Worm (Caenorhabditis elegans): Measurements from ENCODE around the gene Y53G8AL.3.
"Not testable (repeated sequence)": the region's sequence is repeated elsewhere in the genome, so short reads cannot be mapped to it uniquely, and the experiment has no call there.

The Y53G8AL.3 gene

ce11 chrIII:3263696-3264095 is 10.8 kb upstream of the Y53G8AL.3 start:
- TF ChIP-seq isw-1 (GFP tag; IDR thresholded peaks at IDR 0.05), result no peak
- no peak for TF ChIP-seq fkh-4 (tag; optimal IDR thresholded peaks at IDR 0.05; ENCODE audit: borderline replicate concordance)
- no peak for TF ChIP-seq hlh-4 (tag; optimal IDR thresholded peaks at IDR 0.05)
- no peak for TF ChIP-seq C34B4.2 (tag; optimal IDR thresholded peaks at IDR 0.05)
- no peak for TF ChIP-seq swsn-7 (tag; optimal IDR thresholded peaks at IDR 0.05)
- no peak for TF ChIP-seq unc-98 (GFP tag; IDR thresholded peaks at IDR 0.05)
- no peak for TF ChIP-seq snpc-4 (tag; optimal IDR thresholded peaks at IDR 0.05)
- TF ChIP-seq ets-5 (GFP tag; IDR thresholded peaks at IDR 0.05), result no peak
- TF ChIP-seq elt-3 (tag; optimal IDR thresholded peaks at IDR 0.05), result no peak
- TF ChIP-seq grh-1 (GFP tag; IDR thresholded peaks at IDR 0.05), result no peak
- TF ChIP-seq ama-1 (optimal IDR thresholded peaks at IDR 0.05), result no peak
- no peak for TF ChIP-seq egl-13 (tag; optimal IDR thresholded peaks at IDR 0.05)

ce11 chrIII:3259691-3260090 is 6.7 kb upstream of the Y53G8AL.3 start, which contains the start of gene Y53G8AM.6:
Y53G8AM.6 (minus strand) TSS chrIII:3259791.
- not testable (repeated sequence) for TF ChIP-seq snpc-4, pqm-1, nhr-237 (tag; optimal IDR thresholded peaks at IDR 0.05)

- no peak for TF ChIP-seq ztf-4 (tag; optimal IDR thresholded peaks at IDR 0.05)
- no peak for TF ChIP-seq dpl-1 (GFP tag; optimal IDR thresholded peaks at IDR 0.05)
- no peak for TF ChIP-seq ceh-8 (GFP tag; optimal IDR thresholded peaks at IDR 0.05)
- TF ChIP-seq aly-2 (tag; optimal IDR thresholded peaks at IDR 0.05), result no peak
- no peak for TF ChIP-seq dsc-1 (tag; optimal IDR thresholded peaks at IDR 0.05)
- TF ChIP-seq fos-1 (tag; optimal IDR thresholded peaks at IDR 0.05), result no peak
- no peak for TF ChIP-seq efl-3 (GFP tag; optimal IDR thresholded peaks at IDR 0.05)
Observed at ce11 chrIII:3258306-3258705, 5.4 kb upstream of the Y53G8AL.3 start, which contains the start of gene nspg-7.2. nspg-7.2 (minus strand) TSS chrIII:3258406.

- peak; percentile 14 for TF ChIP-seq fkh-8 (tag; optimal IDR thresholded peaks at IDR 0.05)
- no peak for TF ChIP-seq lin-15B (tag; optimal IDR thresholded peaks at IDR 0.05)
Observed at ce11 chrIII:3255575-3255974, 2.6 kb upstream of the Y53G8AL.3 start, which contains the start of gene Y53G8AM.4. Y53G8AM.4 (minus strand) TSS chrIII:3255675.

ce11 chrIII:3255023-3255422 is 2.1 kb upstream of the Y53G8AL.3 start:
- TF ChIP-seq efl-1 (optimal IDR thresholded peaks at IDR 0.05), result no peak
- TF ChIP-seq efl-1 (GFP tag; optimal IDR thresholded peaks at IDR 0.05 in 1 of 2), result peak in 1 of 2 experiments; percentile 76
- TF ChIP-seq sox-4 (tag; optimal IDR thresholded peaks at IDR 0.05), result no peak
- no peak for TF ChIP-seq C34B4.2 (tag; optimal IDR thresholded peaks at IDR 0.05)
- TF ChIP-seq nhr-47 (tag; optimal IDR thresholded peaks at IDR 0.05), result no peak

- TF ChIP-seq tlp-1 (tag; optimal IDR thresholded peaks at IDR 0.05) (peak; percentile 77), lin-14 (GFP tag; optimal IDR thresholded peaks at IDR 0.05) (peak; percentile 32), lin-35 (GFP tag; optimal IDR thresholded peaks at IDR 0.05) (peak in 1 of 2 experiments; percentile 39), grh-1 (GFP tag; IDR thresholded peaks at IDR 0.05) (no peak), ztf-4 (tag; optimal IDR thresholded peaks at IDR 0.05) (no peak), C16A3.4 (tag; optimal IDR thresholded peaks at IDR 0.05) (no peak), pqm-1 (tag; optimal IDR thresholded peaks at IDR 0.05) (peak; percentile 84), nhr-28 (tag; optimal IDR thresholded peaks at IDR 0.05) (no peak), F16B12.6 (tag; optimal IDR thresholded peaks at IDR 0.05) (no peak), efl-1 (optimal IDR thresholded peaks at IDR 0.05) (no peak), efl-1 (GFP tag; optimal IDR thresholded peaks at IDR 0.05 in 1 of 2) (peak in 1 of 2 experiments; percentile 56), ceh-63 (GFP tag; optimal IDR thresholded peaks at IDR 0.05) (no peak), elt-2 (tag; optimal IDR thresholded peaks at IDR 0.05) (peak; percentile 98), dpl-1 (GFP tag; optimal IDR thresholded peaks at IDR 0.05) (no peak), ceh-88 (GFP tag; IDR thresholded peaks at IDR 0.05) (no peak)
Observed at ce11 chrIII:3253736-3254135, 793 bp upstream of the Y53G8AL.3 start.
